Worm (Caenorhabditis elegans) whole organism, L2 larva: ENCODE results near the gene nlp-19.

Experiments used
- ZK546.5 ChIP-seq: sonication (generic microtip); optimal IDR thresholded peaks from 2 replicates; lab custom pipeline; 2017; ENCODE audit warnings: missing biosample characterization, missing genetic modification characterization
- alr-1 ChIP-seq: fragments of 150-350 bp; optimal IDR thresholded peaks from 2 replicates; lab custom pipeline; 2014; ENCODE audit warnings: missing biosample characterization, missing genetic modification characterization
- aly-2 ChIP-seq: fragments of 150-350 bp; optimal IDR thresholded peaks from 2 replicates; lab custom pipeline; 2014; ENCODE audit warnings: missing biosample characterization, missing genetic modification characterization
- ceh-82 ChIP-seq: fragments of 150-350 bp; optimal IDR thresholded peaks from 2 replicates; lab custom pipeline; 2014; ENCODE audit warnings: missing biosample characterization, missing genetic modification characterization
- egl-27 ChIP-seq: sonication (generic microtip); optimal IDR thresholded peaks from 3 replicates; lab custom pipeline; 2017; ENCODE audit warnings: missing biosample characterization, missing genetic modification reagents, missing genetic modification characterization
- unc-39 ChIP-seq: fragments of 150-350 bp; optimal IDR thresholded peaks from 2 replicates; lab custom pipeline; 2014; ENCODE audit warnings: missing biosample characterization, missing genetic modification characterization

- TF ChIP-seq aly-2 (tag; lab: Kevin White, UChicago) (no peak), unc-39 (no peak), alr-1 (tag; lab: Kevin White, UChicago) (no peak), ceh-82 (no peak), ZK546.5 (no peak), egl-27 (tag; lab: Kevin White, UChicago) (no peak)
Observed at ce11 chrX:10967698-10968097, 9.2 kb downstream of the nlp-19 start, which contains the start of gene K09C8.9.
